Worm (Caenorhabditis elegans): ENCODE data around the gene oac-12.

The oac-12 gene

ce11 chrV:4332450-4332849, at the start of gene oac-12:
TSS of gene oac-12 (minus strand) at chrV:4332550.
- TF ChIP-seq fkh-10 (GFP tag; optimal IDR thresholded peaks at IDR 0.05) (no peak), zfp-3 (GFP tag; conservative IDR thresholded peaks at IDR 0.05) (no peak), nhr-28 (tag; optimal IDR thresholded peaks at IDR 0.05) (no peak), zfp-2 (tag; optimal IDR thresholded peaks at IDR 0.05) (no peak), spr-1 (tag; optimal IDR thresholded peaks at IDR 0.05) (no peak), F49E8.2 (tag; optimal IDR thresholded peaks at IDR 0.05; ENCODE audit: borderline replicate concordance) (no peak), jun-1 (tag; optimal IDR thresholded peaks at IDR 0.05) (no peak), hmg-1.1 (GFP tag; IDR thresholded peaks at IDR 0.05) (no peak), lim-7 (GFP tag; IDR thresholded peaks at IDR 0.05) (no peak), R02D3.7 (tag; optimal IDR thresholded peaks at IDR 0.05) (no peak), ceh-20 (GFP tag; IDR thresholded peaks at IDR 0.05) (no peak), zag-1 (tag; optimal IDR thresholded peaks at IDR 0.05) (no peak), dmd-6 (GFP tag; IDR thresholded peaks at IDR 0.05) (no peak), lin-1 (GFP tag; IDR thresholded peaks at IDR 0.05) (no peak), sdz-12 (GFP tag; optimal IDR thresholded peaks at IDR 0.05) (no peak), ZK546.5 (tag; optimal IDR thresholded peaks at IDR 0.05) (no peak), Y5F2A.4 (GFP tag; optimal IDR thresholded peaks at IDR 0.05) (no peak), daf-19 (GFP tag; conservative IDR thresholded peaks at IDR 0.05) (no peak), madf-5 (GFP tag; IDR thresholded peaks at IDR 0.05) (no peak), nhr-76 (tag; optimal IDR thresholded peaks at IDR 0.05) (no peak)

- TF ChIP-seq aha-1 (tag), result peak; percentile 69
- TF ChIP-seq vab-7 (GFP tag; IDR thresholded peaks at IDR 0.05), result no peak
These were observed 45.3 kb upstream of the oac-12 start, which contains the start of gene F32D1.8 for ce11 chrV:4377622-4378021. TSS of gene F32D1.8 (minus strand) at chrV:4377722.

DNA sequence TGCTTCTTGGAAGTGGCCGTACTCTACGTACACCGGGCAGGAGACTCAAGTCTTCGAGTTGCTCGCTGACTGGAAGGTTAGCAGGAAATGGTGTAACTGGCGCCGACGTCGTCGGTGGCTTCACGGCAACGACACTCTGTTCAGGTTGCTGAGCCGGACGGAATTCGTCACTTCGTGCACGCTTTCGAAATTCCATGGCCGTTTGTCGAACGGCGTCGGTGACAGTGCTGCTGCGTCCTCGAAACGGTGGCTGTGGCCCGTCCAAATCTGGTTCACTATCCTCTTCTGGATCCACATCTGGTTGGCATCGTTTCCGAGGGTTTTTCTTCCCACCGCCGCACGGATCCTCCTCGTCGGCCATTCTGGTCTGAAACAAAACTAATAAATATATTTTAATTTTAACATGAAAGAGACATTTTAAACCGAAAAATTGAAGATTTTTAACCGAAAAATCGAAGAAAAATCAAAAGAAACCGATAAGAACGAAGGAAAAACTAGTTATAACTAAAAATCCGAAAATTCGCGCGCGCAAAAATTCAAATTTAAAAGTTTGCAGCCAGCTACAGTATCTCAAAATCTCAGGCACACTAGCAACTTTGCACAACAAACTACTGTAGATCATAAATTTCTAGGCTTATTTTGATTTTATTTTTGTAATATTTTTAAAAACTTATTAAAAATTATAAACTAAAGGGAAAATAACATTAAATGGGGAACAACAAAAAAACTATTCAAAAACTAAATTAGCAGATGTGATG, 43.6 kb upstream of the oac-12 start, which contains the start of gene F32D1.7:
F32D1.7 (minus strand) TSS at position 367 of the 758 bp plus-strand sequence.
- TF ChIP-seq daf-8 (GFP tag; IDR thresholded peaks at IDR 0.05), result no peak
- TF ChIP-seq F49E8.2 (tag; optimal IDR thresholded peaks at IDR 0.05; ENCODE audit: borderline replicate concordance), result peak; percentile 13
- TF ChIP-seq Y48G9A.11 (GFP tag; IDR thresholded peaks at IDR 0.05), result peak; percentile 27; the same call in 1 of the 2 replicates
- TF ChIP-seq unc-62 (GFP tag; optimal IDR thresholded peaks at IDR 0.05 in 1 of 2), result peak in 1 of 2 experiments; percentile 32
- TF ChIP-seq unc-62 (tag; optimal IDR thresholded peaks at IDR 0.05), result no peak
- TF ChIP-seq zip-11 (GFP tag; IDR thresholded peaks at IDR 0.05), result no peak
- peak; percentile 22 for TF ChIP-seq aha-1 (tag)
- peak; percentile 56 for TF ChIP-seq lin-38 (GFP tag; IDR thresholded peaks at IDR 0.05)
- TF ChIP-seq unc-130 (GFP tag; optimal IDR thresholded peaks at IDR 0.05), result peak; percentile 51
- TF ChIP-seq mep-1 (tag; optimal IDR thresholded peaks at IDR 0.05), result no peak
- TF ChIP-seq T26A8.4 (GFP tag; IDR thresholded peaks at IDR 0.05), result no peak
- TF ChIP-seq set-16 (GFP tag; IDR thresholded peaks at IDR 0.05), result peak; percentile 53; the same call in 1 of the 2 replicates
- no peak for TF ChIP-seq ceh-28 (tag; optimal IDR thresholded peaks at IDR 0.05)
- no peak for TF ChIP-seq nhr-6 (tag; optimal IDR thresholded peaks at IDR 0.05)
- TF ChIP-seq Y5F2A.4 (GFP tag; optimal IDR thresholded peaks at IDR 0.05), result no peak
- TF ChIP-seq nhr-77 (tag; optimal IDR thresholded peaks at IDR 0.05), result no peak

DNA sequence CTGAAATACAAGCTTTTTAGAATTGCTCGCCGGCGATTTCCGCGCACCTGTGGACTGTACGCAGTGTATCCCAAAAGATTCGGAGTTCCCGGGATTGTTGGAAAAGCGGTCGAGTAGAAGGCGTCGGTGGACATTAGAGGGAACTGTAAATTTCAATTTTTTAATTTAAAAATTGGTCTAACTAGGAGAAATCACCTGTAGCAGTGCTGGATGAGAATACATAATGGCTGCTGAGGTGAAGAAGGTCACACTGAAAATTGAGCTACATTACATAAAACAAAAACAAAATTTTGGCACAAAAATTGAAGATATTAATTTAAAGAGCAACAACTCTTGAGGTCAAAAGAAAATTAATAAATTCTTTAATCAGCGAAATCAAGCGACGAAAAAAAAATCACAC, 42.3 kb upstream of the oac-12 start, which contains the start of gene neg-1:
neg-1 (minus strand) TSS at position 250 of the 400 bp plus-strand sequence.
- peak in 1 of 2 experiments; percentile 44 for TF ChIP-seq unc-62 (GFP tag; optimal IDR thresholded peaks at IDR 0.05 in 1 of 2)
- TF ChIP-seq unc-62 (tag; optimal IDR thresholded peaks at IDR 0.05), result no peak
- TF ChIP-seq pha-4 (GFP tag; IDR thresholded peaks at IDR 0.05), result no peak
- no peak for TF ChIP-seq pha-4 (tag; optimal IDR thresholded peaks at IDR 0.05)
